Worm (Caenorhabditis elegans): ENCODE data around the gene trx-1.

- TF ChIP-seq cog-1 (tag; optimal IDR thresholded peaks at IDR 0.05) (no peak), T22C8.4 (GFP tag; IDR thresholded peaks at IDR 0.05) (no peak), ztf-29 (GFP tag; IDR thresholded peaks at IDR 0.05) (no peak), med-1 (GFP tag; optimal IDR thresholded peaks at IDR 0.05; ENCODE audit: insufficient read depth) (no peak), flt-1 (GFP tag; IDR thresholded peaks at IDR 0.05) (no peak), ref-1 (GFP tag; conservative IDR thresholded peaks at IDR 0.05) (no peak), ztf-23 (GFP tag; IDR thresholded peaks at IDR 0.05) (no peak), tab-1 (GFP tag; IDR thresholded peaks at IDR 0.05) (no peak), klf-2 (GFP tag; conservative IDR thresholded peaks at IDR 0.05) (no peak)
Measured at ce11 chrII:7794222-7794621, 40.8 kb upstream of the trx-1 start, which contains the start of gene glr-4.

Measured in whole organism, midembryonic.